Worm (Caenorhabditis elegans) whole organism, L3 larva: ENCODE results near the gene tbc-3.

Source experiments
- ceh-16 ChIP-seq: sonication (generic microtip); optimal IDR thresholded peaks from 2 replicates; lab custom pipeline; 2017; ENCODE audit warnings: missing biosample characterization, missing genetic modification characterization
- hmg-11 ChIP-seq: sonication (generic microtip); optimal IDR thresholded peaks from 2 replicates; lab custom pipeline; 2016; ENCODE audit warnings: missing genetic modification characterization, missing compliant biosample characterization
- nfya-1 ChIP-seq: sonication (generic microtip); optimal IDR thresholded peaks from 2 replicates; lab custom pipeline; 2017; ENCODE audit warnings: missing genetic modification characterization, mild to moderate bottlenecking, missing compliant biosample characterization, antibody characterized with exemption, moderate library complexity; ENCODE audit not compliant: insufficient read depth
- unc-39 ChIP-seq: sonication (generic microtip); optimal IDR thresholded peaks from 4 replicates; lab custom pipeline; 2017; ENCODE audit warnings: missing biosample characterization, missing genetic modification characterization
- ztf-4 ChIP-seq: fragments of 150-350 bp; optimal IDR thresholded peaks from 2 replicates; lab custom pipeline; 2014; ENCODE audit warnings: missing biosample characterization, missing genetic modification characterization

- no peak for TF ChIP-seq nfya-1 (tag; lab: Kevin White, UChicago)
- TF ChIP-seq ztf-4 (tag; lab: Kevin White, UChicago), result no peak
- no peak for TF ChIP-seq ceh-16
- no peak for TF ChIP-seq hmg-11 (tag; lab: Kevin White, UChicago)
- no peak for TF ChIP-seq unc-39 (tag; lab: Kevin White, UChicago)
These were observed 23.2 kb upstream of the tbc-3 start for ce11 chrIV:9875646-9876045.
